Fruit fly (Drosophila melanogaster) Kc167 (cell line): Measurements from ENCODE around the gene ImpL2.

ENCODE experiments used
- Myc ChIP-seq: fragments of >200 bp; optimal IDR thresholded peaks from 2 replicates; lab custom pipeline; 2017; ENCODE audit warnings: missing external identifiers
- h ChIP-seq: fragments of >200 bp; optimal IDR thresholded peaks from 3 replicates; lab custom pipeline; 2018; ENCODE audit warnings: missing external identifiers
- psq ChIP-seq: fragments of >200 bp; optimal IDR thresholded peaks from 2 replicates; lab custom pipeline; 2017; ENCODE audit warnings: missing external identifiers
- ttk ChIP-seq: sonication (Bioruptor generic); optimal IDR thresholded peaks from 2 replicates; lab custom pipeline; 2017; ENCODE audit warnings: missing external identifiers

dm6 chr3L:4264963-4265362 is 29.0 kb upstream of the ImpL2 start:
- TF ChIP-seq h (lab: Kevin White, UChicago) (no peak), ttk (lab: Kevin White, UChicago) (no peak), Myc (lab: Kevin White, UChicago) (no peak), psq (lab: Kevin White, UChicago) (no peak)
